Worm (Caenorhabditis elegans) whole organism, L4 larva: ENCODE measurements around the gene D2007.2.

Experiments
- F10B5.3 ChIP-seq: sonication (generic microtip); optimal IDR thresholded peaks from 2 replicates; lab custom pipeline; 2016; ENCODE audit warnings: mild to moderate bottlenecking, missing genetic modification characterization, missing compliant biosample characterization
- ama-1 ChIP-seq: fragments of 150-350 bp; optimal IDR thresholded peaks from 2 replicates; lab custom pipeline; 2014; ENCODE audit warnings: inconsistent platforms, mixed read lengths
- lsy-2 ChIP-seq, 2 experiments: fragments of 150-350 bp in 1 of 2; sonication (generic microtip) in 1 of 2; optimal IDR thresholded peaks; 2 replicates each; lab custom pipeline; 2014 to 2017; ENCODE audit warnings: missing biosample characterization in 2 of 2, missing genetic modification characterization in 2 of 2
- mdl-1 ChIP-seq, 2 experiments: fragments of 150-350 bp in 1 of 2; sonication (generic microtip) in 1 of 2; optimal IDR thresholded peaks; 2 replicates each; lab custom pipeline; 2014 to 2017; ENCODE audit warnings: missing biosample characterization in 2 of 2, missing genetic modification characterization in 2 of 2
- ztf-7 ChIP-seq: fragments of 150-350 bp; optimal IDR thresholded peaks from 2 replicates; lab custom pipeline; 2014; ENCODE audit warnings: missing biosample characterization, missing genetic modification characterization

DNA sequence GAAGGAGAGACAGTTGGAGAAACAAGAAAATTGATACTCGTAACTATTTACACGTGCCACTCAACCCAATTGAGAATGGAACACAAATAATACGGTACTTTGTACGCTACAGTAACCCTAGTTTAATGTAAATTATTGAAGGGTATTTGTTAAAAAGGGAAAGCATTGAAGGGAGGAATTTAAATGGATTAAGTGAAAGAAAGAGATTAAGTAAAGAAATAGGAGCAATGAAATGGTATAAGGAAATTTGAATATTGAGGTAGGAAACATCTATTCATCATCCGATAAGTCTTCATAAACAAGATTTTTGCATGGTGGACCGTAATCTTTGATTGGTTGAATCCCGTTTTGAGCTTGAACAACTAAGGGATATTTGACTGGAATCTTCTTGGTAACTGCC, 37.4 kb upstream of the D2007.2 start:
- TF ChIP-seq ama-1 (no peak), F10B5.3 (no peak), ztf-7 (tag; lab: Kevin White, UChicago) (no peak), mdl-1 (tag; optimal IDR thresholded peaks at IDR 0.05; lab: Kevin White, UChicago) (no peak), lsy-2 (tag; optimal IDR thresholded peaks at IDR 0.05; lab: Kevin White, UChicago) (no peak)
